Fruit fly (Drosophila melanogaster) whole organism, embryonic: Measurements from ENCODE around the gene Tasp1.
A peak's percentile ranks its signal among the peaks of the same experiment; 100 is the strongest.

Experiments used
- Bgb ChIP-seq: fragments of 200-800 bp; sonication (Bioruptor generic); IDR thresholded peaks from 2 replicates; pipeline ENCODE4 v1.3.6; 2022; ENCODE audit warnings: missing biosample characterization, missing genetic modification characterization; ENCODE audit not compliant: partially characterized antibody
- Bteb2 ChIP-seq: fragments of 200-800 bp; sonication (Bioruptor generic); optimal IDR thresholded peaks from 2 replicates; lab custom pipeline; 2016; ENCODE audit warnings: missing biosample characterization, missing genetic modification characterization
- CG10979 ChIP-seq: fragments of 200-800 bp; sonication (Bioruptor generic); optimal IDR thresholded peaks from 2 replicates; lab custom pipeline; 2018; ENCODE audit warnings: missing biosample characterization, mild to moderate bottlenecking, missing genetic modification characterization, moderate library complexity
- CG11456 ChIP-seq: fragments of 200-800 bp; sonication (Bioruptor generic); IDR thresholded peaks from 3 replicates; pipeline ENCODE4 v1.3.6; 2022; ENCODE audit warnings: missing biosample characterization, missing genetic modification characterization
- CG14860 ChIP-seq: fragments of 200-800 bp; sonication (Bioruptor generic); IDR thresholded peaks from 3 replicates; pipeline ENCODE4 v1.3.6; 2022; ENCODE audit warnings: missing biosample characterization, missing genetic modification characterization; ENCODE audit not compliant: partially characterized antibody
- CG15601 ChIP-seq: fragments of 200-800 bp; sonication (Bioruptor generic); optimal IDR thresholded peaks from 3 replicates; lab custom pipeline; 2019; ENCODE audit warnings: missing biosample characterization, mild to moderate bottlenecking, missing genetic modification characterization, moderate library complexity
- CG1832 ChIP-seq: fragments of 200-800 bp; sonication (Bioruptor generic); optimal IDR thresholded peaks from 2 replicates; lab custom pipeline; 2017; ENCODE audit warnings: missing biosample characterization, mild to moderate bottlenecking, missing genetic modification characterization, inconsistent platforms
- CG18476 ChIP-seq: fragments of 200-800 bp; sonication (Bioruptor generic); optimal IDR thresholded peaks from 2 replicates; lab custom pipeline; 2016; ENCODE audit warnings: missing biosample characterization, mild to moderate bottlenecking, missing genetic modification characterization
- CG18764 ChIP-seq: fragments of 200-800 bp; sonication (Bioruptor generic); optimal IDR thresholded peaks from 3 replicates; lab custom pipeline; 2016; ENCODE audit warnings: missing biosample characterization, missing genetic modification characterization
- CG2712 ChIP-seq: fragments of 200-800 bp; optimal IDR thresholded peaks from 3 replicates; lab custom pipeline; 2019; ENCODE audit warnings: missing biosample characterization, mild to moderate bottlenecking, missing genetic modification characterization, moderate library complexity
- CG2889 ChIP-seq: fragments of 200-800 bp; sonication (Bioruptor generic); IDR thresholded peaks from 3 replicates; pipeline ENCODE4 v1.3.6; 2022; ENCODE audit warnings: missing biosample characterization, missing genetic modification characterization
- CG31388 ChIP-seq: fragments of 200-800 bp; sonication (Bioruptor generic); optimal IDR thresholded peaks from 2 replicates; lab custom pipeline; 2016; ENCODE audit warnings: missing biosample characterization, missing genetic modification characterization
- CG3838 ChIP-seq: fragments of 200-800 bp; sonication (Bioruptor generic); optimal IDR thresholded peaks from 3 replicates; lab custom pipeline; 2016; ENCODE audit warnings: missing biosample characterization, missing genetic modification characterization
- CG4328 ChIP-seq: fragments of 200-800 bp; sonication (Bioruptor generic); optimal IDR thresholded peaks from 3 replicates; lab custom pipeline; 2017; ENCODE audit warnings: missing biosample characterization, missing genetic modification reagents, missing genetic modification characterization
- CG7357 ChIP-seq: fragments of 200-800 bp; sonication (Bioruptor generic); IDR thresholded peaks from 3 replicates; pipeline ENCODE4 v1.3.6; 2022; ENCODE audit warnings: missing biosample characterization, missing genetic modification characterization
- CG9727 ChIP-seq: fragments of 200-800 bp; sonication (Bioruptor generic); optimal IDR thresholded peaks from 3 replicates; lab custom pipeline; 2017; ENCODE audit warnings: missing biosample characterization, mild to moderate bottlenecking, missing genetic modification characterization
- CG9932 ChIP-seq: fragments of 200-800 bp; sonication (Bioruptor generic); IDR thresholded peaks from 2 replicates; pipeline ENCODE4 v1.3.6; 2022; ENCODE audit warnings: missing biosample characterization, missing genetic modification characterization
- Eip74EF ChIP-seq, 2 experiments: fragments of 200-800 bp in 1 of 2; fragments of >200 bp in 1 of 2; sonication (Bioruptor generic) in 1 of 2; optimal IDR thresholded peaks; 2 replicates each; lab custom pipeline; 2017 to 2019; ENCODE audit warnings: missing biosample characterization in 2 of 2, missing genetic modification characterization in 2 of 2, mild to moderate bottlenecking in 1 of 2, moderate library complexity in 1 of 2
- Fer3 ChIP-seq: fragments of 200-800 bp; sonication (Bioruptor generic); optimal IDR thresholded peaks from 2 replicates; lab custom pipeline; 2018; ENCODE audit warnings: missing biosample characterization, mild to moderate bottlenecking, missing genetic modification characterization, moderate library complexity
- HmgD ChIP-seq: fragments of 200-800 bp; sonication (Bioruptor generic); optimal IDR thresholded peaks from 3 replicates; lab custom pipeline; 2016; ENCODE audit warnings: missing biosample characterization, missing genetic modification characterization
- Hr51 ChIP-seq, 2 experiments: fragments of 200-800 bp; sonication (Bioruptor generic); optimal IDR thresholded peaks; 2 replicates in 1 of 2; 3 replicates in 1 of 2; lab custom pipeline; 2016 to 2018; ENCODE audit warnings: missing biosample characterization in 2 of 2, missing genetic modification characterization in 2 of 2, mild to moderate bottlenecking in 1 of 2, moderate library complexity in 1 of 2
- Optix ChIP-seq: fragments of 200-800 bp; sonication (Bioruptor generic); IDR thresholded peaks from 3 replicates; pipeline ENCODE4 v1.3.6; 2022; ENCODE audit warnings: missing biosample characterization, missing genetic modification characterization
- Tbp ChIP-seq: fragments of >200 bp; optimal IDR thresholded peaks from 2 replicates; lab custom pipeline; 2018; ENCODE audit warnings: missing biosample characterization, missing genetic modification characterization
- YL-1 ChIP-seq: fragments of 200-800 bp; sonication (Bioruptor generic); optimal IDR thresholded peaks from 3 replicates; lab custom pipeline; 2017; ENCODE audit warnings: missing biosample characterization, mild to moderate bottlenecking, missing genetic modification characterization
- ab ChIP-seq: fragments of 200-800 bp; sonication (Bioruptor generic); optimal IDR thresholded peaks from 2 replicates; lab custom pipeline; 2016; ENCODE audit warnings: missing biosample characterization, missing genetic modification characterization
- bcd ChIP-seq: fragments of 200-800 bp; sonication (Bioruptor generic); optimal IDR thresholded peaks from 2 replicates; lab custom pipeline; 2017; ENCODE audit warnings: missing biosample characterization, mild to moderate bottlenecking, missing genetic modification characterization
- cad ChIP-seq: fragments of >200 bp; optimal IDR thresholded peaks from 2 replicates; lab custom pipeline; 2017; ENCODE audit warnings: missing biosample characterization, missing genetic modification characterization
- crc ChIP-seq: fragments of 200-800 bp; sonication (Bioruptor generic); optimal IDR thresholded peaks from 2 replicates; lab custom pipeline; 2016; ENCODE audit warnings: missing biosample characterization, missing genetic modification characterization
- dm ChIP-seq: fragments of 200-800 bp; sonication (Bioruptor generic); optimal IDR thresholded peaks from 3 replicates; lab custom pipeline; 2016; ENCODE audit warnings: missing biosample characterization, missing genetic modification characterization
- en ChIP-seq: fragments of 200-800 bp; sonication (Bioruptor generic); optimal IDR thresholded peaks from 2 replicates; lab custom pipeline; 2016; ENCODE audit warnings: missing biosample characterization, missing genetic modification characterization
- ewg ChIP-seq: fragments of 200-800 bp; sonication (Bioruptor generic); optimal IDR thresholded peaks from 3 replicates; lab custom pipeline; 2017; ENCODE audit warnings: mild to moderate bottlenecking, missing biosample characterization, missing genetic modification reagents, missing genetic modification characterization
- gcm2 ChIP-seq: fragments of 200-800 bp; sonication (Bioruptor generic); optimal IDR thresholded peaks from 2 replicates; lab custom pipeline; 2016; ENCODE audit warnings: missing biosample characterization, missing genetic modification characterization
- inv ChIP-seq: fragments of 200-800 bp; sonication (Bioruptor generic); IDR thresholded peaks from 2 replicates; pipeline ENCODE4 v1.3.6; 2022; ENCODE audit warnings: missing biosample characterization, missing genetic modification characterization; ENCODE audit not compliant: partially characterized antibody
- ken ChIP-seq: fragments of 200-800 bp; sonication (Bioruptor generic); IDR thresholded peaks from 3 replicates; pipeline ENCODE4 v1.3.6; 2022; ENCODE audit warnings: missing biosample characterization, missing genetic modification characterization
- knrl ChIP-seq: fragments of 200-800 bp; sonication (Bioruptor generic); IDR thresholded peaks from 3 replicates; pipeline ENCODE4 v1.3.6; 2022; ENCODE audit warnings: missing biosample characterization, missing genetic modification characterization; ENCODE audit not compliant: partially characterized antibody
- lov ChIP-seq, 2 experiments: fragments of 200-800 bp in 1 of 2; fragments of >200 bp in 1 of 2; sonication (Bioruptor generic) in 1 of 2; IDR thresholded peaks in 1 of 2; optimal IDR thresholded peaks in 1 of 2; 2 replicates in 1 of 2; 3 replicates in 1 of 2; pipeline versions ENCODE4 v1.3.6 to Lab custom; 2017 to 2022; ENCODE audit warnings: missing biosample characterization in 1 of 2, missing genetic modification characterization in 1 of 2
- maf-S ChIP-seq: fragments of 200-800 bp; sonication (Bioruptor generic); optimal IDR thresholded peaks from 2 replicates; lab custom pipeline; 2016; ENCODE audit warnings: missing biosample characterization, missing genetic modification characterization
- mam ChIP-seq: fragments of 200-800 bp; sonication (Bioruptor generic); optimal IDR thresholded peaks from 3 replicates; lab custom pipeline; 2016; ENCODE audit warnings: missing biosample characterization, missing genetic modification characterization
- p53 ChIP-seq: fragments of 200-800 bp; sonication (Bioruptor generic); optimal IDR thresholded peaks from 2 replicates; lab custom pipeline; 2016; ENCODE audit warnings: missing biosample characterization, missing genetic modification characterization
- pan ChIP-seq, 4 experiments: fragments of >200 bp in 3 of 4; fragments of 200-800 bp in 1 of 4; sonication (Bioruptor generic) in 1 of 4; optimal IDR thresholded peaks in 3 of 4; IDR thresholded peaks in 1 of 4; 2 replicates each; pipeline versions ENCODE4 v1.3.6 to Lab custom; 2017 to 2022; ENCODE audit warnings: missing biosample characterization in 2 of 4, missing genetic modification characterization in 2 of 4, mixed read lengths in 1 of 4
- pb ChIP-seq: fragments of 200-800 bp; sonication (Bioruptor generic); optimal IDR thresholded peaks from 3 replicates; lab custom pipeline; 2016; ENCODE audit warnings: missing biosample characterization, missing genetic modification characterization
- pum ChIP-seq: fragments of 200-800 bp; sonication (Bioruptor generic); optimal IDR thresholded peaks from 2 replicates; lab custom pipeline; 2016; ENCODE audit warnings: missing biosample characterization, missing genetic modification characterization
- ro ChIP-seq: fragments of 200-800 bp; sonication (Bioruptor generic); IDR thresholded peaks from 2 replicates; pipeline ENCODE4 v1.3.6; 2022; ENCODE audit warnings: missing biosample characterization, missing genetic modification characterization
- run ChIP-seq: fragments of 200-800 bp; sonication (Bioruptor generic); optimal IDR thresholded peaks from 3 replicates; lab custom pipeline; 2018; ENCODE audit warnings: missing biosample characterization, mild to moderate bottlenecking, missing genetic modification characterization
- slp2 ChIP-seq: fragments of 200-800 bp; sonication (Bioruptor generic); optimal IDR thresholded peaks from 2 replicates; lab custom pipeline; 2016; ENCODE audit warnings: missing biosample characterization, missing genetic modification characterization
- sna ChIP-seq: fragments of 200-800 bp; sonication (Bioruptor generic); IDR thresholded peaks from 2 replicates; pipeline ENCODE4 v1.3.6; 2022; ENCODE audit warnings: missing biosample characterization, missing genetic modification characterization; ENCODE audit not compliant: partially characterized antibody
- sqz ChIP-seq: fragments of 200-800 bp; sonication (Bioruptor generic); optimal IDR thresholded peaks from 3 replicates; lab custom pipeline; 2018; ENCODE audit warnings: missing biosample characterization, mild to moderate bottlenecking, missing genetic modification characterization
- trh ChIP-seq: fragments of 200-800 bp; sonication (Bioruptor generic); optimal IDR thresholded peaks from 2 replicates; lab custom pipeline; 2016; ENCODE audit warnings: missing biosample characterization, missing genetic modification characterization
- tup ChIP-seq: fragments of 200-800 bp; sonication (Bioruptor generic); optimal IDR thresholded peaks from 2 replicates; lab custom pipeline; 2016; ENCODE audit warnings: missing biosample characterization, mild to moderate bottlenecking, missing genetic modification characterization, moderate library complexity

Tasp1 gene

DNA sequence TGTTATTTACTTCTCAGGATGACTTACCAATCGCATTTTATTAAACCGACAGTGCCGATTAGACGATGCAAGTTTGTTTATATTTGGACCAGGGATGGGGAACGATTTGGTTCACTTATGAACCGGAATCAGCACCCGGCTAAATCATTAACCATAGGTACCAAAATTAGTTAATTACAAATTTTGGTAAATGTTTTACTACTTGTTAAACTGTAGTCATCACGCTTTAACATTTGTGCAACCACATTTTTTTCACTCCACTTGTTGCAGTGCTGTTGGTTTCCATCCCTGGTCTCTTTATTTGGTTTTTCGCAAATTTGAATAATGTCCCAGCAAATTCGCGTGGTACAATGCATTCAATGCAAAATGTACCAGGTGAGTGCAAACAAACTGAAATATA is 18.2 kb upstream of the Tasp1 start, which contains the start of the genes IntS9 and CG43295 (continued):
- TF ChIP-seq Hr51 (GFP tag; optimal IDR thresholded peaks at IDR 0.05; lab: Kevin White, UChicago) (peak in 1 of 2 experiments; percentile 75), bcd (peak; percentile 72), sqz (GFP tag; lab: Kevin White, UChicago) (no peak), inv (no peak), p53 (GFP tag; lab: Kevin White, UChicago) (no peak), cad (GFP tag; lab: Kevin White, UChicago) (no peak), HmgD (peak; percentile 39), CG4328 (GFP tag; lab: Kevin White, UChicago) (no peak), ken (GFP tag; lab: Robert Waterston, UW) (peak; percentile 79; the same call in 2 of the 3 replicates), tup (GFP tag; lab: Kevin White, UChicago) (peak; percentile 69), knrl (GFP tag; lab: Robert Waterston, UW) (peak; percentile 57; the same call in 2 of the 3 replicates), crc (GFP tag; lab: Kevin White, UChicago) (peak; percentile 77), Bteb2 (GFP tag; lab: Kevin White, UChicago) (peak; percentile 80), Bgb (GFP tag; lab: Robert Waterston, UW) (no peak), dm (GFP tag; lab: Kevin White, UChicago) (peak; percentile 74), CG14860 (GFP tag; lab: Robert Waterston, UW) (no peak), pan (optimal IDR thresholded peaks at IDR 0.05; lab: Kevin White, UChicago) (no peak), pan (GFP tag; optimal IDR thresholded peaks at IDR 0.05 in 1 of 2, IDR thresholded peaks at IDR 0.05 in 1 of 2) (peak in 1 of 2 experiments; percentile 90), CG9727 (peak; percentile 78), Tbp (GFP tag; lab: Kevin White, UChicago) (no peak), CG15601 (tag; lab: Kevin White, UChicago) (no peak), maf-S (GFP tag; lab: Kevin White, UChicago) (peak; percentile 83), CG2712 (no peak), CG18476 (GFP tag; lab: Kevin White, UChicago) (peak; percentile 83), trh (GFP tag; lab: Kevin White, UChicago) (peak; percentile 60), CG31388 (GFP tag; lab: Kevin White, UChicago) (peak; percentile 29), CG9932 (GFP tag; lab: Robert Waterston, UW) (peak; percentile 79), en (peak; percentile 59), Fer3 (peak; percentile 74), slp2 (GFP tag; lab: Kevin White, UChicago) (peak; percentile 81), Eip74EF (GFP tag; optimal IDR thresholded peaks at IDR 0.05; lab: Kevin White, UChicago) (no peak), CG7357 (GFP tag; lab: Robert Waterston, UW) (peak; percentile 69; the same call in 2 of the 3 replicates), CG10979 (peak; percentile 82), lov (optimal IDR thresholded peaks at IDR 0.05; lab: Kevin White, UChicago) (no peak), lov (GFP tag; IDR thresholded peaks at IDR 0.05; lab: Robert Waterston, UW) (peak; percentile 74; the same call in 1 of the 3 replicates), run (tag; lab: Kevin White, UChicago) (no peak), mam (GFP tag; lab: Kevin White, UChicago) (peak; percentile 89), ewg (GFP tag; lab: Kevin White, UChicago) (peak; percentile 63), pb (GFP tag; lab: Kevin White, UChicago) (peak; percentile 70), CG11456 (peak; percentile 80), ro (no peak), Optix (GFP tag; lab: Robert Waterston, UW) (peak; percentile 82), CG1832 (no peak), sna (GFP tag; lab: Robert Waterston, UW) (no peak), CG18764 (GFP tag; lab: Kevin White, UChicago) (peak; percentile 82), CG3838 (GFP tag; lab: Kevin White, UChicago) (peak; percentile 33), pum (GFP tag; lab: Kevin White, UChicago) (peak; percentile 88), YL-1 (GFP tag; lab: Kevin White, UChicago) (peak; percentile 65), gcm2 (peak; percentile 75), CG2889 (GFP tag; lab: Robert Waterston, UW) (peak; percentile 67; the same call in 2 of the 3 replicates), ab (GFP tag; lab: Kevin White, UChicago) (peak; percentile 75)
